Worm (Caenorhabditis elegans) whole organism, young adult: Measurements from ENCODE around the gene F46G11.2.

Source experiments
- B0019.2 ChIP-seq: fragments of 200-800 bp; sonication (Bioruptor generic); conservative IDR thresholded peaks from 2 replicates; pipeline ENCODE4 v1.3.6; 2022; ENCODE audit warnings: missing genetic modification reagents, missing genetic modification characterization, missing compliant biosample characterization
- D2030.7 ChIP-seq: fragments of 200-800 bp; sonication (Bioruptor generic); IDR thresholded peaks from 2 replicates; pipeline ENCODE4 v1.3.6; 2022; ENCODE audit warnings: missing genetic modification reagents, missing genetic modification characterization, missing compliant biosample characterization
- F33H1.4 ChIP-seq: fragments of 200-800 bp; sonication (Bioruptor generic); IDR thresholded peaks from 2 replicates; pipeline ENCODE4 v1.3.6; 2022; ENCODE audit warnings: missing genetic modification reagents, missing genetic modification characterization, missing compliant biosample characterization
- F37B4.10 ChIP-seq: fragments of 200-800 bp; sonication (Bioruptor generic); IDR thresholded peaks from 2 replicates; pipeline ENCODE4 v1.3.6; 2022; ENCODE audit warnings: missing genetic modification characterization, missing compliant biosample characterization
- F39B2.1 ChIP-seq: fragments of 200-800 bp; sonication (Bioruptor generic); IDR thresholded peaks from 2 replicates; pipeline ENCODE4 v1.3.6; 2022; ENCODE audit warnings: missing genetic modification reagents, missing genetic modification characterization, missing compliant biosample characterization
- F57A8.1 ChIP-seq: fragments of 200-800 bp; sonication (Bioruptor generic); optimal IDR thresholded peaks from 2 replicates; lab custom pipeline; 2018; ENCODE audit warnings: mild to moderate bottlenecking, missing genetic modification characterization, moderate library complexity, missing compliant biosample characterization
- F57C9.4 ChIP-seq: sonication (generic microtip); optimal IDR thresholded peaks from 2 replicates; lab custom pipeline; 2017; ENCODE audit warnings: mild to moderate bottlenecking, missing genetic modification characterization, missing compliant biosample characterization
- Y56A3A.18 ChIP-seq: fragments of 200-800 bp; sonication (Bioruptor generic); IDR thresholded peaks from 2 replicates; pipeline ENCODE4 v1.3.6; 2022; ENCODE audit warnings: missing genetic modification reagents, missing genetic modification characterization, missing compliant biosample characterization
- Y67H2A.10 ChIP-seq: fragments of 200-800 bp; sonication (Bioruptor generic); conservative IDR thresholded peaks from 2 replicates; pipeline ENCODE4 v1.3.6; 2022; ENCODE audit warnings: missing genetic modification reagents, missing genetic modification characterization, missing compliant biosample characterization
- Y79H2A.3 ChIP-seq: fragments of 200-800 bp; sonication (Bioruptor generic); conservative IDR thresholded peaks from 2 replicates; pipeline ENCODE4 v1.3.6; 2022; ENCODE audit warnings: missing genetic modification reagents, missing genetic modification characterization, missing compliant biosample characterization
- aptf-2 ChIP-seq: fragments of 200-800 bp; sonication (Bioruptor generic); conservative IDR thresholded peaks from 2 replicates; pipeline ENCODE4 v1.3.6; 2022; ENCODE audit warnings: missing genetic modification reagents, missing genetic modification characterization, missing compliant biosample characterization
- aptf-3 ChIP-seq: fragments of 200-800 bp; sonication (Bioruptor generic); IDR thresholded peaks from 2 replicates; pipeline ENCODE4 v1.3.6; 2022; ENCODE audit warnings: missing genetic modification characterization, missing compliant biosample characterization
- ceh-27 ChIP-seq: fragments of 200-800 bp; sonication (Bioruptor generic); optimal IDR thresholded peaks from 2 replicates; lab custom pipeline; 2018; ENCODE audit warnings: mild to moderate bottlenecking, missing genetic modification characterization, moderate library complexity, missing compliant biosample characterization
- ceh-40 ChIP-seq: fragments of 200-800 bp; sonication (Bioruptor generic); IDR thresholded peaks from 2 replicates; pipeline ENCODE4 v1.3.6; 2022; ENCODE audit warnings: missing genetic modification characterization, missing compliant biosample characterization
- ceh-58 ChIP-seq: fragments of 200-800 bp; sonication (Bioruptor generic); IDR thresholded peaks from 2 replicates; pipeline ENCODE4 v1.3.6; 2022; ENCODE audit warnings: missing genetic modification characterization, missing compliant biosample characterization
- ceh-79 ChIP-seq: sonication (generic microtip); optimal IDR thresholded peaks from 2 replicates; lab custom pipeline; 2017; ENCODE audit warnings: mild to moderate bottlenecking, missing genetic modification characterization, missing compliant biosample characterization
- dpl-1 ChIP-seq: fragments of 150-350 bp; optimal IDR thresholded peaks from 2 replicates; lab custom pipeline; 2014; ENCODE audit warnings: missing biosample characterization, missing genetic modification reagents, missing genetic modification characterization
- efl-1 ChIP-seq: fragments of 150-350 bp; optimal IDR thresholded peaks from 2 replicates; lab custom pipeline; 2014; ENCODE audit warnings: missing biosample characterization, missing genetic modification reagents, missing genetic modification characterization
- egl-18 ChIP-seq: fragments of 200-800 bp; sonication (Bioruptor generic); IDR thresholded peaks from 2 replicates; pipeline ENCODE4 v1.3.6; 2022; ENCODE audit warnings: missing genetic modification reagents, missing genetic modification characterization, missing compliant biosample characterization
- ets-4 ChIP-seq: fragments of 200-800 bp; sonication (Bioruptor generic); optimal IDR thresholded peaks from 2 replicates; lab custom pipeline; 2018; ENCODE audit warnings: mild to moderate bottlenecking, missing genetic modification characterization, missing compliant biosample characterization
- gei-17 ChIP-seq: fragments of 200-800 bp; sonication (Bioruptor generic); optimal IDR thresholded peaks from 2 replicates; lab custom pipeline; 2018; ENCODE audit warnings: mild to moderate bottlenecking, missing genetic modification characterization, missing compliant biosample characterization
- hlh-12 ChIP-seq: sonication (generic microtip); optimal IDR thresholded peaks from 2 replicates; lab custom pipeline; 2016; ENCODE audit warnings: missing genetic modification characterization, missing compliant biosample characterization
- hmg-1.2 ChIP-seq: fragments of 200-800 bp; sonication (Bioruptor generic); IDR thresholded peaks from 2 replicates; pipeline ENCODE4 v1.3.6; 2022; ENCODE audit warnings: missing genetic modification reagents, missing genetic modification characterization, missing compliant biosample characterization
- lag-1 ChIP-seq: fragments of 200-800 bp; sonication (Bioruptor generic); IDR thresholded peaks from 2 replicates; pipeline ENCODE4 v1.3.6; 2022; ENCODE audit warnings: missing genetic modification reagents, missing genetic modification characterization, missing compliant biosample characterization
- let-607 ChIP-seq, 2 experiments: fragments of 200-800 bp in 1 of 2; sonication (Bioruptor generic) in 1 of 2; sonication (generic microtip) in 1 of 2; optimal IDR thresholded peaks; 2 replicates each; lab custom pipeline; 2016 to 2018; ENCODE audit warnings: mild to moderate bottlenecking in 2 of 2, missing compliant biosample characterization in 2 of 2, missing genetic modification characterization in 2 of 2, moderate library complexity in 2 of 2, missing genotype in 1 of 2
- lin-26 ChIP-seq: fragments of 200-800 bp; sonication (Bioruptor generic); IDR thresholded peaks from 2 replicates; pipeline ENCODE4 v1.3.6; 2022; ENCODE audit warnings: missing genetic modification reagents, missing genetic modification characterization, missing compliant biosample characterization
- lin-54 ChIP-seq: fragments of 200-800 bp; sonication (Bioruptor generic); optimal IDR thresholded peaks from 2 replicates; lab custom pipeline; 2018; ENCODE audit warnings: mild to moderate bottlenecking, missing genetic modification characterization, missing compliant biosample characterization
- lir-1 ChIP-seq: fragments of 200-800 bp; sonication (Bioruptor generic); conservative IDR thresholded peaks from 2 replicates; pipeline ENCODE4 v1.3.6; 2022; ENCODE audit warnings: missing genetic modification reagents, missing genetic modification characterization, missing compliant biosample characterization
- lsl-1 ChIP-seq: fragments of 200-800 bp; sonication (Bioruptor generic); optimal IDR thresholded peaks from 2 replicates; lab custom pipeline; 2018; ENCODE audit warnings: mild to moderate bottlenecking, missing genetic modification characterization, moderate library complexity, missing compliant biosample characterization
- madf-10 ChIP-seq: sonication (generic microtip); optimal IDR thresholded peaks from 2 replicates; lab custom pipeline; 2016; ENCODE audit warnings: mild to moderate bottlenecking, missing genetic modification characterization, missing compliant biosample characterization
- madf-3 ChIP-seq: fragments of 200-800 bp; sonication (Bioruptor generic); IDR thresholded peaks from 2 replicates; pipeline ENCODE4 v1.3.6; 2022; ENCODE audit warnings: missing genetic modification reagents, missing genetic modification characterization, missing compliant biosample characterization
- madf-6 ChIP-seq: fragments of 200-800 bp; sonication (Bioruptor generic); IDR thresholded peaks from 2 replicates; pipeline ENCODE4 v1.3.6; 2022; ENCODE audit warnings: missing genetic modification reagents, missing genetic modification characterization, missing compliant biosample characterization
- nfya-1 ChIP-seq: sonication (generic microtip); optimal IDR thresholded peaks from 2 replicates; lab custom pipeline; 2017; ENCODE audit warnings: antibody characterized with exemption, missing compliant biosample characterization, missing genetic modification characterization, borderline replicate concordance; ENCODE audit not compliant: insufficient read depth
- nfyb-1 ChIP-seq: fragments of 200-800 bp; sonication (Bioruptor generic); IDR thresholded peaks from 2 replicates; pipeline ENCODE4 v1.3.6; 2022; ENCODE audit warnings: missing genetic modification reagents, missing genetic modification characterization, missing compliant biosample characterization
- nhr-120 ChIP-seq: fragments of 200-800 bp; sonication (Bioruptor generic); IDR thresholded peaks from 2 replicates; pipeline ENCODE4 v1.3.6; 2022; ENCODE audit warnings: missing genetic modification characterization, missing compliant biosample characterization
- nhr-80 ChIP-seq: sonication (generic microtip); optimal IDR thresholded peaks from 2 replicates; lab custom pipeline; 2016; ENCODE audit warnings: missing genetic modification characterization, missing compliant biosample characterization
- rcor-1 ChIP-seq: fragments of 200-800 bp; sonication (Bioruptor generic); IDR thresholded peaks from 2 replicates; pipeline ENCODE4 v1.3.6; 2022; ENCODE audit warnings: missing genetic modification reagents, missing genetic modification characterization, missing compliant biosample characterization
- repo-1 ChIP-seq: sonication (generic microtip); optimal IDR thresholded peaks from 2 replicates; lab custom pipeline; 2017; ENCODE audit warnings: mild to moderate bottlenecking, missing genetic modification characterization, missing compliant biosample characterization
- sdz-38 ChIP-seq: sonication (generic microtip); optimal IDR thresholded peaks from 2 replicates; lab custom pipeline; 2016; ENCODE audit warnings: missing genotype, missing genetic modification characterization, missing compliant biosample characterization
- snpc-3.4 ChIP-seq: sonication (generic microtip); optimal IDR thresholded peaks from 2 replicates; lab custom pipeline; 2017; ENCODE audit warnings: missing genetic modification characterization, mild to moderate bottlenecking, missing compliant biosample characterization, antibody characterized with exemption, moderate library complexity, missing genotype, missing genetic modification reagents
- somi-1 ChIP-seq: fragments of 200-800 bp; sonication (Bioruptor generic); optimal IDR thresholded peaks from 2 replicates; lab custom pipeline; 2018; ENCODE audit warnings: mild to moderate bottlenecking, missing genetic modification characterization, missing compliant biosample characterization
- tbp1 ChIP-seq: fragments of 200-800 bp; sonication (Bioruptor generic); optimal IDR thresholded peaks from 2 replicates; lab custom pipeline; 2018; ENCODE audit warnings: mild to moderate bottlenecking, missing genetic modification characterization, missing compliant biosample characterization
- tbx-9 ChIP-seq: sonication (generic microtip); optimal IDR thresholded peaks from 2 replicates; lab custom pipeline; 2016; ENCODE audit warnings: borderline replicate concordance, missing genetic modification characterization, inconsistent platforms, missing compliant biosample characterization
- tlf-1 ChIP-seq: fragments of 200-800 bp; sonication (Bioruptor generic); optimal IDR thresholded peaks from 2 replicates; lab custom pipeline; 2018; ENCODE audit warnings: mild to moderate bottlenecking, missing genetic modification characterization, missing compliant biosample characterization
- unc-62 ChIP-seq: fragments of 150-350 bp; optimal IDR thresholded peaks from 2 replicates; lab custom pipeline; 2014; ENCODE audit warnings: missing biosample characterization, missing genetic modification reagents, missing genetic modification characterization
- zfh-2 ChIP-seq: fragments of 200-800 bp; sonication (Bioruptor generic); conservative IDR thresholded peaks from 2 replicates; pipeline ENCODE4 v1.3.6; 2022; ENCODE audit warnings: missing genetic modification reagents, missing genetic modification characterization, missing compliant biosample characterization
- ztf-22 ChIP-seq: fragments of 200-800 bp; sonication (Bioruptor generic); optimal IDR thresholded peaks from 2 replicates; lab custom pipeline; 2018; ENCODE audit warnings: mild to moderate bottlenecking, missing genetic modification characterization, moderate library complexity, missing compliant biosample characterization
- ztf-25 ChIP-seq: fragments of 200-800 bp; sonication (Bioruptor generic); IDR thresholded peaks from 2 replicates; pipeline ENCODE4 v1.3.6; 2022; ENCODE audit warnings: missing genetic modification reagents, missing genetic modification characterization, missing compliant biosample characterization
- ztf-26 ChIP-seq: sonication (generic microtip); optimal IDR thresholded peaks from 2 replicates; lab custom pipeline; 2017; ENCODE audit warnings: missing genetic modification characterization, missing compliant biosample characterization

F46G11.2 gene

DNA sequence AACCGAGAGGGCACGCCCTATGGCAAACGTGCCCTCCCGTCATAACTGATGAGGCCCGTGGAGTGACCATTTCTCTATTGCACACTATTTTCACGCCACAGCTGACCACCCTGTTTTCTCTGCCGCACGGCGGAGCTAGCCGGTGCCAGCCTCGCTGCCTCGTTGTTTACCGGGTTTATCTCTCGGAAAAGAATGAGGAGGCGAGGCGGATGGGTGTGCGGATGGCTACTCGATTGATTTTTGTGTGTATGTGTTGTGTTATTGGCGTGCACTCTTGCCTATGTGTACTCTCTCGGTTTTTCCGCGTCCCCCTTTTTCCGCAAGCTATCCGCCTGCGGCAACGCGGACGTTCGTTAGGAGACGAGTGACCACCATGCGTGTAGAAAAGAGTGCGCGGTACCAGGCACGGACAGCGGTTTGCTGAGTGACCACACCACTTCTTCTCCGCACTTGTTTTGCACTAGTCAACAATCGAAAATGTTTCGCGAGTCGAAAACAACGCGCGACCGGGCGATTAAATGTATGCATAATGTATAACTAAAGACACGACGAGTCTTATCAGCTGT is 24.1 kb downstream of the F46G11.2 start (continued):
- 0 out of 2 replicates have a peak, but pooled peaks have one; percentile 25 for TF ChIP-seq egl-18 (GFP tag; lab: Robert Waterston, UW)
- TF ChIP-seq lin-26 (GFP tag; lab: Robert Waterston, UW) = no peak
- TF ChIP-seq madf-6 (GFP tag; lab: Robert Waterston, UW) = no peak
- TF ChIP-seq let-607 (tag; optimal IDR thresholded peaks at IDR 0.05; lab: Kevin White, UChicago) = no peak
- TF ChIP-seq lin-54 = no peak
- no peak for TF ChIP-seq ztf-26
- no peak for TF ChIP-seq nhr-120 (GFP tag; lab: Robert Waterston, UW)
- TF ChIP-seq ztf-25 = no peak
- 0 out of 2 replicates have a peak, but pooled peaks have one; percentile 6 for TF ChIP-seq rcor-1 (GFP tag; lab: Robert Waterston, UW)
- no peak for TF ChIP-seq repo-1 (tag; lab: Kevin White, UChicago)
- no peak for TF ChIP-seq lag-1 (GFP tag; lab: Robert Waterston, UW)
- TF ChIP-seq ztf-22 = no peak
- TF ChIP-seq aptf-2 (GFP tag; lab: Robert Waterston, UW) = no peak
- no peak for TF ChIP-seq nfya-1
- no peak for TF ChIP-seq nfyb-1 (GFP tag; lab: Robert Waterston, UW)
- no peak for TF ChIP-seq tlf-1 (GFP tag; lab: Kevin White, UChicago)
- TF ChIP-seq nhr-80 (tag; lab: Kevin White, UChicago) = no peak
- TF ChIP-seq F39B2.1 (GFP tag; lab: Robert Waterston, UW) = no peak
- no peak for TF ChIP-seq lsl-1 (GFP tag; lab: Kevin White, UChicago)
- no peak for TF ChIP-seq F57A8.1 (GFP tag; lab: Kevin White, UChicago)
- no peak for TF ChIP-seq tbp1 (GFP tag; lab: Kevin White, UChicago)
- TF ChIP-seq F33H1.4 (GFP tag; lab: Robert Waterston, UW) = no peak
- peak; percentile 31 for TF ChIP-seq somi-1
- TF ChIP-seq ceh-58 = no peak
- no peak for TF ChIP-seq Y79H2A.3
- no peak for TF ChIP-seq Y56A3A.18 (GFP tag; lab: Robert Waterston, UW)
- no peak for TF ChIP-seq F57C9.4 (tag; lab: Kevin White, UChicago)
- TF ChIP-seq zfh-2 (GFP tag; lab: Robert Waterston, UW) = peak; percentile 93
- no peak for TF ChIP-seq hlh-12
- no peak for TF ChIP-seq snpc-3.4
- TF ChIP-seq madf-3 (GFP tag; lab: Robert Waterston, UW) = no peak
- TF ChIP-seq Y67H2A.10 (GFP tag; lab: Robert Waterston, UW) = no peak
- TF ChIP-seq D2030.7 (GFP tag; lab: Robert Waterston, UW) = no peak

ce11 chrX:5813030-5813429 is 25.1 kb downstream of the F46G11.2 start:
- no peak for TF ChIP-seq sdz-38 (tag; lab: Kevin White, UChicago)
- no peak for TF ChIP-seq lin-54
- no peak for TF ChIP-seq B0019.2
- no peak for TF ChIP-seq Y79H2A.3
- TF ChIP-seq dpl-1 (GFP tag; lab: Kevin White, UChicago) = no peak
- TF ChIP-seq lir-1 = no peak
- no peak for TF ChIP-seq aptf-3 (GFP tag; lab: Robert Waterston, UW)
- TF ChIP-seq somi-1 = no peak
- no peak for TF ChIP-seq gei-17 (GFP tag; lab: Kevin White, UChicago)
- TF ChIP-seq nfyb-1 (GFP tag; lab: Robert Waterston, UW) = no peak
- peak; percentile 86 for TF ChIP-seq ets-4
- no peak for TF ChIP-seq ceh-79 (tag; lab: Kevin White, UChicago)
- peak; percentile 13; the same call in 1 of the 2 replicates for TF ChIP-seq hmg-1.2
- TF ChIP-seq madf-10 (tag; lab: Kevin White, UChicago) = no peak
- TF ChIP-seq tbx-9 = no peak
- no peak for TF ChIP-seq ztf-25
- no peak for TF ChIP-seq ztf-22
- TF ChIP-seq efl-1 (GFP tag; lab: Kevin White, UChicago) = no peak
- no peak for TF ChIP-seq F37B4.10 (GFP tag; lab: Robert Waterston, UW)
- TF ChIP-seq unc-62 (GFP tag; lab: Kevin White, UChicago) = peak; percentile 59
- no peak for TF ChIP-seq ceh-40 (GFP tag; lab: Robert Waterston, UW)
- TF ChIP-seq ceh-27 (GFP tag; lab: Kevin White, UChicago) = no peak
- no peak for TF ChIP-seq tlf-1 (GFP tag; lab: Kevin White, UChicago)
